Fruit fly (Drosophila melanogaster): ENCODE results near the gene Oga.

DNA sequence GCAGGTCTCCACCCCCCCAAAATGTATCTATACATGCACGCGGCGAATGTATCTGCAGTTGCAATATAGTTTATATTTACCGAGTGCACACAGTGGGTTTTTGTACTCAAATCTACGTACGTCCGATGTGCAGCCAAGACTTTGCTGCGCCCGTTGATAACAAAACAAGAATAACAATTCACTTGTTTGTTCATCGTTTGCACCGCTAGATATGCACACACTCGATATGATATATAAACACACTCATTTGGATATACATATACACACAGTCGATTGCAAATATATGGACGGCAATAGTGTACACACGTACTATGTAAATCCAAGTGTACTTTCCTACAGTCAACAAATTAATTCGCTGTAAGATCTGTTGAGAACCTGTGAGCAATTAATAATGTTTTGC lies 25.1 kb upstream of the Oga start:
- TF ChIP-seq twi (tag; optimal IDR thresholded peaks at IDR 0.05) (no peak), Spps (tag; optimal IDR thresholded peaks at IDR 0.05) (no peak), psq (GFP tag; optimal IDR thresholded peaks at IDR 0.05) (no peak), CG16779 (GFP tag; IDR thresholded peaks at IDR 0.05) (no peak)
